Worm (Caenorhabditis elegans) whole organism, early embryonic: ENCODE data around the gene phg-1.

ENCODE experiments used
- B0310.2 ChIP-seq: sonication (generic microtip); optimal IDR thresholded peaks from 2 replicates; lab custom pipeline; 2016; ENCODE audit warnings: mild to moderate bottlenecking, missing genetic modification characterization, missing compliant biosample characterization
- F13C5.2 ChIP-seq: sonication (generic microtip); optimal IDR thresholded peaks from 2 replicates; lab custom pipeline; 2017; ENCODE audit warnings: mild to moderate bottlenecking, missing genetic modification characterization, inconsistent platforms, missing compliant biosample characterization
- aly-1 ChIP-seq: sonication (generic microtip); optimal IDR thresholded peaks from 2 replicates; lab custom pipeline; 2016; ENCODE audit warnings: missing genetic modification characterization, missing compliant biosample characterization
- ama-1 ChIP-seq: fragments of 150-350 bp; optimal IDR thresholded peaks from 2 replicates; lab custom pipeline; 2014
- ceh-13 ChIP-seq: fragments of 200-800 bp; sonication (Bioruptor generic); optimal IDR thresholded peaks from 2 replicates; lab custom pipeline; 2018; ENCODE audit warnings: mild to moderate bottlenecking, missing genetic modification characterization, missing compliant biosample characterization
- ceh-36 ChIP-seq: sonication (generic microtip); optimal IDR thresholded peaks from 2 replicates; lab custom pipeline; 2016; ENCODE audit warnings: missing genetic modification characterization, inconsistent platforms, missing compliant biosample characterization
- ets-7 ChIP-seq: sonication (generic microtip); optimal IDR thresholded peaks from 2 replicates; lab custom pipeline; 2016; ENCODE audit warnings: missing genotype, missing genetic modification characterization, missing compliant biosample characterization
- flt-1 ChIP-seq: fragments of 200-800 bp; sonication (Bioruptor generic); IDR thresholded peaks from 2 replicates; pipeline ENCODE4 v1.3.6; 2022; ENCODE audit warnings: missing genetic modification characterization, missing compliant biosample characterization
- hmbx-1 ChIP-seq: sonication (generic microtip); optimal IDR thresholded peaks from 2 replicates; lab custom pipeline; 2016; ENCODE audit warnings: mild to moderate bottlenecking, missing genetic modification characterization, missing compliant biosample characterization
- hmg-4 ChIP-seq: fragments of 200-800 bp; sonication (Bioruptor generic); optimal IDR thresholded peaks from 2 replicates; lab custom pipeline; 2018; ENCODE audit warnings: mild to moderate bottlenecking, missing genetic modification characterization, missing compliant biosample characterization
- hnd-1 ChIP-seq: sonication (generic microtip); optimal IDR thresholded peaks from 2 replicates; lab custom pipeline; 2016; ENCODE audit warnings: missing genetic modification characterization, missing compliant biosample characterization
- pes-1 ChIP-seq: fragments of 200-800 bp; sonication (Bioruptor generic); IDR thresholded peaks from 2 replicates; pipeline ENCODE4 v1.3.6; 2022; ENCODE audit warnings: missing genetic modification reagents, missing genetic modification characterization, missing compliant biosample characterization
- scrt-1 ChIP-seq: fragments of 200-800 bp; sonication (Bioruptor generic); IDR thresholded peaks from 2 replicates; pipeline ENCODE4 v1.3.6; 2022; ENCODE audit warnings: missing genetic modification characterization, missing compliant biosample characterization
- sea-1 ChIP-seq: fragments of 200-800 bp; sonication (Bioruptor generic); conservative IDR thresholded peaks from 2 replicates; pipeline ENCODE4 v1.3.6; 2022; ENCODE audit warnings: missing genetic modification characterization, missing compliant biosample characterization
- tbx-11 ChIP-seq: fragments of 200-800 bp; sonication (Bioruptor generic); IDR thresholded peaks from 2 replicates; pipeline ENCODE4 v1.3.6; 2022; ENCODE audit warnings: missing genetic modification characterization, missing compliant biosample characterization
- tbx-37 ChIP-seq: fragments of 200-800 bp; sonication (Bioruptor generic); conservative IDR thresholded peaks from 2 replicates; pipeline ENCODE4 v1.3.6; 2022; ENCODE audit warnings: missing genetic modification reagents, missing genetic modification characterization, missing compliant biosample characterization
- tra-4 ChIP-seq: sonication (generic microtip); optimal IDR thresholded peaks from 2 replicates; lab custom pipeline; 2017; ENCODE audit warnings: missing genetic modification characterization, missing compliant biosample characterization

Gene phg-1

DNA sequence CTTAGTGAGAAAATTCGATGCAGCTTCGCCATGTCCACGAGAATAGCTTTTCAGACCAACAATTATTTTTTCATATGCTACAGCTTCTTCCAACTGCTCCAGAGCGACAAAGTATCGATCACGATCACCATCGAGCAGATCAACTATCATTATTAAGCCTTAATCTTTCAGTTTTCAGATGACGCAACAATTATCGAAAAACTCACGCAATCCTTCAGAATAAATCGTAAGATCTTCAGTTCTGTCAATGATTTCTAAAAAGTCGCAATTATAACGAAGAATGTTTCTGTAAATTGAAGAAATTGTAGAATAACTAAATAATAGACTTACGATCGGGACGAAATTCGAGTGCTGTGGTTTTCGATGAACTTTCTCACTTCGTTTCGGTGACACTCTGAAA is 34.2 kb upstream of the phg-1 start:
- TF ChIP-seq F13C5.2 (no peak), flt-1 (no peak), tbx-11 (GFP tag; lab: Robert Waterston, UW) (no peak), sea-1 (no peak), ceh-36 (tag; lab: Kevin White, UChicago) (no peak), pes-1 (GFP tag; lab: Robert Waterston, UW) (no peak), hmbx-1 (no peak), tra-4 (tag; lab: Kevin White, UChicago) (no peak), hnd-1 (tag; lab: Kevin White, UChicago) (no peak), ceh-13 (no peak), ama-1 (lab: Kevin White, UChicago) (no peak), tbx-37 (GFP tag; lab: Robert Waterston, UW) (no peak), B0310.2 (no peak), scrt-1 (GFP tag; lab: Robert Waterston, UW) (no peak), aly-1 (tag; lab: Kevin White, UChicago) (no peak), hmg-4 (GFP tag; lab: Kevin White, UChicago) (no peak), ets-7 (tag; lab: Kevin White, UChicago) (no peak)

DNA sequence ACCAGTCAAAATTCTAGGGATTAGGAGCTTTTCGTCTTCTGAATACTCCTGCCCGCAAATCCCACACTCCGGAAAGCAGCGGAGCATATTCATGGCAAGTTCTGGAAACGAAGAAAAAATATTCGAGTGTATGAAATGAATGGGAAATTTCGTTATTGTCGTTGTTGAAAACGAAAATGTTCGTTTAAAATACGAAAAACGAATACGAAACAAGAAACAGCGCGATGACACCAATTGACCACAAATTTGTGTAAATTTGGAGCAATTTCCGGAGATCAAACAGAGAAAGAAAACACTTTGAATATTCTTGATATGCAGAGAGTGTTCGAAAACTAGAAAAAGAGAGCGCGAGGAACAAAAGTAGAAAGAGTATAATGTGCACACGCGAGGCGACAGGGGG is 31.9 kb upstream of the phg-1 start, which contains the start of gene ZK945.4:
ZK945.4 (minus strand) TSS at position 101 of the 400 bp plus-strand sequence.
- TF ChIP-seq ama-1 (lab: Kevin White, UChicago) = no peak

DNA sequence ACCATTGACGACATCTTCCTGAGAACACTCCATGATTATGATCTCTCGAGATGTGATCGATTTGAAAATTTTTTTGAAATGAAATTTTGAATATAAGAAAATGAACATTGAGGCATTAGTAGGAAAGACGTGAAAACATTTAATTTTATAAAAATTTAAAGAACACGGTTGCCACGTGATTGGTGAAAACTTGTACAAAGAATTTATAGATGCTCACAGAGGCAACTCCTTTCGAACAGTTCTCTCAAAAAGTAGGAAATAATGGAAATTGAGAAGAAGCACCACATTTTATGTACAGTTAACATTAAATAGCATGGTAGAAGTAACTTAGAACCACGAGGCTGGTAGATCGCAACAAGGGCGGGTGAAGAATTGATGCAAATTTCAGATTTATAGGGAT is 30.6 kb upstream of the phg-1 start, which contains the start of gene ZK945.6:
ZK945.6 (minus strand) TSS at position 101 of the 400 bp plus-strand sequence.
- no peak for TF ChIP-seq B0310.2
- no peak for TF ChIP-seq hmg-4 (GFP tag; lab: Kevin White, UChicago)
- TF ChIP-seq flt-1 = no peak
- TF ChIP-seq tbx-37 (GFP tag; lab: Robert Waterston, UW) = no peak
- no peak for TF ChIP-seq ets-7 (tag; lab: Kevin White, UChicago)
- no peak for TF ChIP-seq sea-1
- no peak for TF ChIP-seq pes-1 (GFP tag; lab: Robert Waterston, UW)
- no peak for TF ChIP-seq scrt-1 (GFP tag; lab: Robert Waterston, UW)
- TF ChIP-seq hmbx-1 = no peak
- no peak for TF ChIP-seq tbx-11 (GFP tag; lab: Robert Waterston, UW)
- TF ChIP-seq ceh-13 = no peak
- no peak for TF ChIP-seq ceh-36 (tag; lab: Kevin White, UChicago)
- TF ChIP-seq F13C5.2 = no peak
- TF ChIP-seq hnd-1 (tag; lab: Kevin White, UChicago) = no peak

DNA sequence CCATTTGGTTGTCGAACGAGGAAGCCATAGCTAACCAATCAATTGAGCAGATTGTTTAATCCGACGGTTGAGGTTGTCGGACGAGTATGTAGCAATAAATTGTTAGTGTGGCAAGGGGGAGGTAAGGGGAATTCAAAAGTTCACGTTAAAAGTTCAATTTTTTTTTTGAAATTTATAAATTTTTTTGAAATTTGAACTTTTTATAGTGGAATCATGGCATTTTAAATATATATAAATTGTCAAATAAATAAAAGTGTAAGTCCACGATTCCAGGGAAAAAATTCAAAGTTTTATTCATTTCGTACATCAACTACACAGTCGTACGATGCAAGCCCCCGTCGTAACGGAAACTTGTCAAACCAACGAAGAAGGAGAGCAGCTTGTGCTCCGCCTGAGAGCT is 29.1 kb upstream of the phg-1 start, which contains the start of the genes ZK945.7 and ZK945.8:
ZK945.7 (minus strand) TSS at position 101 of the 400 bp plus-strand sequence.
ZK945.8 (plus strand) TSS at position 275 of the 400 bp plus-strand sequence.
- no peak for TF ChIP-seq hmbx-1
- TF ChIP-seq tbx-11 (GFP tag; lab: Robert Waterston, UW) = no peak

DNA sequence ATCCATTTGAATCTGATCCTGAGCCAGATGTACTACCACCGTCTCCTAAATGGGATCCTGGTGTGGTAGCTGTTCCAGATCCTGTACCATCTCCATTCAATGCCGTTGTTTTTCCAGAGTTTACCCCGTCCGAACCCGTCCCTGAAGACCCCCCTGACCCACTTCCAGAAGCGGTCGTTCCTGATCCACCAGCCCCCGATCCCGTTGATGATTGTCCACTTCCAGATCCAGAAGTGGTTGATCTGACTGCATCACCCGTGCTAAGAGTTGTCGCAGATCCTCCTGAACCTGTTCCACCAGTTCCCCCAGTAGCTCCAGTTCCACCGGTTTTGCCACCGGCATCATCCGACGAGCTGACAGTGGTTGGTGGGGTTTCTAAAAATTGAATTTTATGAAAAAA is 20.8 kb upstream of the phg-1 start:
- TF ChIP-seq ama-1 (lab: Kevin White, UChicago) = no peak
- no peak for TF ChIP-seq scrt-1 (GFP tag; lab: Robert Waterston, UW)
- no peak for TF ChIP-seq flt-1
- no peak for TF ChIP-seq F13C5.2
- no peak for TF ChIP-seq tbx-37 (GFP tag; lab: Robert Waterston, UW)
- no peak for TF ChIP-seq ceh-13
- no peak for TF ChIP-seq aly-1 (tag; lab: Kevin White, UChicago)
- TF ChIP-seq pes-1 (GFP tag; lab: Robert Waterston, UW) = no peak
- no peak for TF ChIP-seq ceh-36 (tag; lab: Kevin White, UChicago)
- TF ChIP-seq hmg-4 (GFP tag; lab: Kevin White, UChicago) = no peak
- TF ChIP-seq tbx-11 (GFP tag; lab: Robert Waterston, UW) = no peak
- TF ChIP-seq hmbx-1 = no peak

DNA sequence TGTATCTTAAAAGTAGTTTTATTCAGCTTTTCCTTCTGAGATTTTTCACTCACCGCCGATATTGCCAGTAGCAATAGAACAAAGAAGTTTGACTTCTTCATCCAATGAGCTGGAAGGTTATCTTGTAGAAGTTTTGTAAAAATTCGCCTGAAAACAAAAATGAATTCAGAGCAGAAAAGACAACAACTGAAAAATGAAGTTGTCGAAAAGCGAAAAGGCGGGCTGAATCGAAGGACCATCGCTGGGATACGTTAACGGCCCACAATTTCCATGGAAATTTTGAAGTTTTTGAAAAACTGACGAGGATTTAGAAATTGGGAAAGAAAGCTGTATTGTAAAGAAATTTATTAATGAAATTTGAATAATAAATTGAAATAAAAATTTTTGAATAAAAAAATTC is 15.7 kb upstream of the phg-1 start, which contains the start of gene lov-1:
lov-1 (minus strand) TSS at position 101 of the 400 bp plus-strand sequence.
- TF ChIP-seq sea-1 (no peak), hmg-4 (GFP tag; lab: Kevin White, UChicago) (no peak), ceh-13 (no peak), B0310.2 (no peak), tbx-37 (GFP tag; lab: Robert Waterston, UW) (no peak), tra-4 (tag; lab: Kevin White, UChicago) (no peak), flt-1 (no peak), ceh-36 (tag; lab: Kevin White, UChicago) (no peak), aly-1 (tag; lab: Kevin White, UChicago) (no peak), hmbx-1 (no peak), hnd-1 (tag; lab: Kevin White, UChicago) (no peak), ets-7 (tag; lab: Kevin White, UChicago) (no peak), scrt-1 (GFP tag; lab: Robert Waterston, UW) (no peak), F13C5.2 (no peak), ama-1 (lab: Kevin White, UChicago) (no peak), tbx-11 (GFP tag; lab: Robert Waterston, UW) (no peak), pes-1 (GFP tag; lab: Robert Waterston, UW) (no peak)

DNA sequence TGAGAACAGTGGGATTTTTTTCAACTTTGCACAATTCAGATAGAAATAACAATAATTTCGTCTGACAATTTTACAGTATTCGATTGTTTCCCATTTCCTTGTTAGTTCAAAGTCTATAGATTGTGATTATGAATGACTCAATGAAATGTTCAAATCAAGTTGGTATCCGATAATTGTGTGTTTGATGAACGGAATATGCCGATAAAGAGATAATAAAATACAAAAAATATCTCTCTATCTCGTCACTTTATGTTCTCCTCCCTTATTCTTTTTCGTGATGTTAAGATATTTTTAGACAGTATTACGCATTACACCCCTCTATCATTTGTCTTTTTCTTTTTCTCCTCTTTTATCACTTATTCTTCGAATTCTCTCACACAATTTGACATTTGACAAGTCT is 15.0 kb upstream of the phg-1 start, which contains the start of gene F27E5.7:
F27E5.7 (plus strand) TSS at position 301 of the 400 bp plus-strand sequence.
- TF ChIP-seq B0310.2 (no peak), F13C5.2 (no peak), ets-7 (tag; lab: Kevin White, UChicago) (no peak), ceh-13 (no peak), ama-1 (lab: Kevin White, UChicago) (no peak), hmg-4 (GFP tag; lab: Kevin White, UChicago) (no peak), tbx-11 (GFP tag; lab: Robert Waterston, UW) (no peak), scrt-1 (GFP tag; lab: Robert Waterston, UW) (no peak), hmbx-1 (no peak), pes-1 (GFP tag; lab: Robert Waterston, UW) (no peak), hnd-1 (tag; lab: Kevin White, UChicago) (no peak), flt-1 (no peak), aly-1 (tag; lab: Kevin White, UChicago) (no peak), tra-4 (tag; lab: Kevin White, UChicago) (no peak), sea-1 (no peak), ceh-36 (tag; lab: Kevin White, UChicago) (no peak), tbx-37 (GFP tag; lab: Robert Waterston, UW) (no peak)
